Worm (Caenorhabditis elegans) whole organism, L4 larva: Measurements from ENCODE around the gene hipr-1.

Experiments
- F10B5.3 ChIP-seq: sonication (generic microtip); optimal IDR thresholded peaks from 2 replicates; lab custom pipeline; 2016; ENCODE audit warnings: mild to moderate bottlenecking, missing genetic modification characterization, missing compliant biosample characterization
- F37D6.2 ChIP-seq: sonication (generic microtip); optimal IDR thresholded peaks from 2 replicates; lab custom pipeline; 2016; ENCODE audit warnings: mild to moderate bottlenecking, missing genetic modification characterization, missing compliant biosample characterization
- F44E2.7 ChIP-seq: fragments of 200-800 bp; sonication (Bioruptor generic); IDR thresholded peaks from 2 replicates; pipeline ENCODE4 v2.1.2; 2022; ENCODE audit warnings: missing genetic modification characterization, missing compliant biosample characterization
- R02D3.7 ChIP-seq: fragments of 150-350 bp; sonication (generic microtip); optimal IDR thresholded peaks from 3 replicates; lab custom pipeline; 2014; ENCODE audit warnings: missing biosample characterization, missing genetic modification characterization
- Y48G9A.11 ChIP-seq: fragments of 200-800 bp; sonication (Bioruptor generic); IDR thresholded peaks from 2 replicates; pipeline ENCODE4 v1.3.6; 2022; ENCODE audit warnings: missing genetic modification reagents, missing genetic modification characterization, missing compliant biosample characterization
- ZK546.5 ChIP-seq, 2 experiments: sonication (generic microtip); optimal IDR thresholded peaks; 2 replicates each; lab custom pipeline; 2017; ENCODE audit warnings: missing biosample characterization in 2 of 2, missing genetic modification characterization in 2 of 2
- aly-2 ChIP-seq: sonication (generic microtip); optimal IDR thresholded peaks from 2 replicates; lab custom pipeline; 2018; ENCODE audit warnings: missing biosample characterization, missing genetic modification characterization
- ceh-28 ChIP-seq: fragments of 150-350 bp; optimal IDR thresholded peaks from 2 replicates; lab custom pipeline; 2014; ENCODE audit warnings: missing biosample characterization, missing genetic modification reagents, missing genetic modification characterization
- ceh-62 ChIP-seq: sonication (generic microtip); optimal IDR thresholded peaks from 2 replicates; lab custom pipeline; 2017; ENCODE audit warnings: missing biosample characterization, missing genetic modification characterization
- daf-16 ChIP-seq, 3 experiments: sonication (generic microtip); optimal IDR thresholded peaks; 2 replicates each; lab custom pipeline; 2016 to 2017; ENCODE audit warnings: missing genetic modification characterization in 3 of 3, missing genetic modification reagents in 3 of 3, mild to moderate bottlenecking in 2 of 3, missing compliant biosample characterization in 2 of 3, missing biosample characterization in 1 of 3, moderate library complexity in 1 of 3
- dmd-6 ChIP-seq: fragments of 200-800 bp; sonication (Bioruptor generic); IDR thresholded peaks from 2 replicates; pipeline ENCODE4 v1.3.6; 2022; ENCODE audit warnings: missing genetic modification reagents, missing genetic modification characterization, missing compliant biosample characterization
- dmd-9 ChIP-seq: fragments of 200-800 bp; sonication (Bioruptor generic); IDR thresholded peaks from 2 replicates; pipeline ENCODE4 v1.3.6; 2022; ENCODE audit warnings: missing genetic modification reagents, missing genetic modification characterization, missing compliant biosample characterization
- dve-1 ChIP-seq: sonication (generic microtip); optimal IDR thresholded peaks from 2 replicates; lab custom pipeline; 2017; ENCODE audit warnings: antibody characterized with exemption, mild to moderate bottlenecking, missing genetic modification characterization, missing compliant biosample characterization; ENCODE audit not compliant: insufficient read depth
- fkh-10 ChIP-seq: fragments of 150-350 bp; optimal IDR thresholded peaks from 2 replicates; lab custom pipeline; 2014; ENCODE audit warnings: missing biosample characterization, missing genetic modification reagents, missing genetic modification characterization
- hlh-11 ChIP-seq: fragments of 200-800 bp; sonication (Bioruptor generic); optimal IDR thresholded peaks from 2 replicates; lab custom pipeline; 2018; ENCODE audit warnings: mild to moderate bottlenecking, missing genetic modification characterization, missing compliant biosample characterization
- hlh-30 ChIP-seq: sonication (generic microtip); optimal IDR thresholded peaks from 2 replicates; lab custom pipeline; 2017; ENCODE audit warnings: antibody characterized with exemption, mild to moderate bottlenecking, missing genetic modification characterization, missing compliant biosample characterization; ENCODE audit not compliant: insufficient read depth
- lin-29 ChIP-seq: fragments of 200-800 bp; sonication (Bioruptor generic); IDR thresholded peaks from 2 replicates; pipeline ENCODE4 v1.3.6; 2022; ENCODE audit warnings: missing genetic modification reagents, missing genetic modification characterization, missing compliant biosample characterization
- lsy-2 ChIP-seq, 2 experiments: fragments of 150-350 bp in 1 of 2; sonication (generic microtip) in 1 of 2; optimal IDR thresholded peaks; 2 replicates each; lab custom pipeline; 2014 to 2017; ENCODE audit warnings: missing biosample characterization in 2 of 2, missing genetic modification characterization in 2 of 2
- mdl-1 ChIP-seq, 2 experiments: fragments of 150-350 bp in 1 of 2; sonication (generic microtip) in 1 of 2; optimal IDR thresholded peaks; 2 replicates each; lab custom pipeline; 2014 to 2017; ENCODE audit warnings: missing biosample characterization in 2 of 2, missing genetic modification characterization in 2 of 2
- mep-1 ChIP-seq: fragments of 150-350 bp; sonication (generic microtip); optimal IDR thresholded peaks from 3 replicates; lab custom pipeline; 2014; ENCODE audit warnings: missing biosample characterization, missing genetic modification characterization
- mxl-2 ChIP-seq: fragments of 200-800 bp; sonication (Bioruptor generic); conservative IDR thresholded peaks from 2 replicates; pipeline ENCODE4 v1.3.6; 2022; ENCODE audit warnings: missing genetic modification reagents, missing genetic modification characterization, missing compliant biosample characterization
- nhr-111 ChIP-seq: fragments of 200-800 bp; sonication (Bioruptor generic); optimal IDR thresholded peaks from 2 replicates; lab custom pipeline; 2018; ENCODE audit warnings: mild to moderate bottlenecking, missing genetic modification characterization, missing compliant biosample characterization
- nhr-237 ChIP-seq: sonication (generic microtip); optimal IDR thresholded peaks from 2 replicates; lab custom pipeline; 2017; ENCODE audit warnings: missing biosample characterization, missing genetic modification characterization
- nhr-25 ChIP-seq: sonication (generic microtip); optimal IDR thresholded peaks from 2 replicates; lab custom pipeline; 2017; ENCODE audit warnings: missing genetic modification characterization, mild to moderate bottlenecking, missing compliant biosample characterization, antibody characterized with exemption, moderate library complexity, borderline replicate concordance; ENCODE audit not compliant: insufficient read depth
- nhr-28 ChIP-seq: fragments of 150-350 bp; optimal IDR thresholded peaks from 2 replicates; lab custom pipeline; 2014; ENCODE audit warnings: missing biosample characterization, missing genetic modification characterization
- nhr-42 ChIP-seq: fragments of 200-800 bp; sonication (Bioruptor generic); IDR thresholded peaks from 2 replicates; pipeline ENCODE4 v1.3.6; 2022; ENCODE audit warnings: missing genetic modification characterization, missing compliant biosample characterization
- nhr-48 ChIP-seq: sonication (generic microtip); optimal IDR thresholded peaks from 2 replicates; lab custom pipeline; 2016; ENCODE audit warnings: mild to moderate bottlenecking, missing genetic modification characterization, missing compliant biosample characterization
- nhr-6 ChIP-seq: fragments of 150-350 bp; optimal IDR thresholded peaks from 2 replicates; lab custom pipeline; 2014; ENCODE audit warnings: missing biosample characterization, missing genetic modification characterization
- nhr-77 ChIP-seq: fragments of 150-350 bp; optimal IDR thresholded peaks from 2 replicates; lab custom pipeline; 2014; ENCODE audit warnings: missing biosample characterization, missing genetic modification characterization
- pha-4 ChIP-seq, 2 experiments: fragments of 150-350 bp in 1 of 2; fragments of 200-800 bp in 1 of 2; sonication (Bioruptor generic) in 1 of 2; IDR thresholded peaks in 1 of 2; optimal IDR thresholded peaks in 1 of 2; 2 replicates each; pipeline versions ENCODE4 v1.3.6 to Lab custom; 2014 to 2022; ENCODE audit warnings: missing genetic modification characterization in 2 of 2, missing genetic modification reagents in 2 of 2, missing biosample characterization in 1 of 2, missing compliant biosample characterization in 1 of 2
- php-3 ChIP-seq: fragments of 200-800 bp; sonication (Bioruptor generic); IDR thresholded peaks from 2 replicates; pipeline ENCODE4 v1.3.6; 2022; ENCODE audit warnings: missing genetic modification reagents, missing genetic modification characterization, missing compliant biosample characterization
- pqm-1 ChIP-seq: sonication (generic microtip); optimal IDR thresholded peaks from 2 replicates; lab custom pipeline; 2017; ENCODE audit warnings: missing biosample characterization, missing genetic modification characterization
- rbr-2 ChIP-seq: sonication (generic microtip); optimal IDR thresholded peaks from 2 replicates; lab custom pipeline; 2016; ENCODE audit warnings: missing genotype, missing genetic modification characterization, missing compliant biosample characterization
- set-16 ChIP-seq: fragments of 200-800 bp; sonication (Bioruptor generic); IDR thresholded peaks from 2 replicates; pipeline ENCODE4 v1.3.6; 2022; ENCODE audit warnings: missing genetic modification reagents, missing genetic modification characterization, missing compliant biosample characterization
- skn-1 ChIP-seq: fragments of 150-350 bp; optimal IDR thresholded peaks from 2 replicates; lab custom pipeline; 2014; ENCODE audit warnings: missing biosample characterization, missing genetic modification characterization
- unc-62 ChIP-seq, 3 experiments: fragments of 150-350 bp in 1 of 3; sonication (generic microtip); optimal IDR thresholded peaks in 2 of 3; peaks in 1 of 3; 1 replicate in 1 of 3; 2 replicates in 2 of 3; lab custom pipeline; 2014 to 2017; ENCODE audit warnings: missing biosample characterization in 3 of 3, missing genetic modification characterization in 3 of 3, missing genetic modification reagents in 3 of 3, missing genotype in 1 of 3
- zag-1 ChIP-seq: fragments of 150-350 bp; optimal IDR thresholded peaks from 2 replicates; lab custom pipeline; 2014; ENCODE audit warnings: missing biosample characterization, missing genetic modification characterization
- zfp-2 ChIP-seq: sonication (generic microtip); optimal IDR thresholded peaks from 2 replicates; lab custom pipeline; 2016; ENCODE audit warnings: mild to moderate bottlenecking, missing genetic modification characterization, missing compliant biosample characterization
- ztf-7 ChIP-seq: fragments of 150-350 bp; optimal IDR thresholded peaks from 2 replicates; lab custom pipeline; 2014; ENCODE audit warnings: missing biosample characterization, missing genetic modification characterization

The hipr-1 gene

DNA sequence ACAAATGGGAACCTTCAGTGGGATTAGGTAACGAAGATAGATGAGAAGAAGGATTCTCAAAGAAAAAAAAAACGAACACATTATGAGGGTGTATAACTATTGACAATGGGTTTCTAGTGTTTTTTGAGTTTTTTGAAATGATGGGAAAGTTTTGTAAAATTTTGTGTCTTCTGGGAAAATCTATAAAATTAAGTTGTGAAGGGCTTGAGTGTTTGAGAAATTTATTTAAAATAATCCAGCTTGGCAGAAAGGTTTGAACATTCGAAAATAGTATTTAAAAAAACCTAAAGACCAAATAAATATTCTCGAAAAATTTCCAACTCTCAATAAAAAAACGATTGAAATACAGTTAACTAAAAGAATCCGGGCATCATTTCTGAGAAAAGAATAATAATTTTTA is 25.2 kb downstream of the hipr-1 start:
- TF ChIP-seq dmd-9 (GFP tag; lab: Robert Waterston, UW) (no peak), nhr-111 (GFP tag; lab: Kevin White, UChicago) (no peak), unc-62 (GFP tag; optimal IDR thresholded peaks at IDR 0.05 in 1 of 2; lab: Kevin White, UChicago) (peak in 1 of 2 experiments; percentile 95), unc-62 (tag; optimal IDR thresholded peaks at IDR 0.05; lab: Kevin White, UChicago) (no peak), zfp-2 (tag; lab: Kevin White, UChicago) (no peak)

DNA sequence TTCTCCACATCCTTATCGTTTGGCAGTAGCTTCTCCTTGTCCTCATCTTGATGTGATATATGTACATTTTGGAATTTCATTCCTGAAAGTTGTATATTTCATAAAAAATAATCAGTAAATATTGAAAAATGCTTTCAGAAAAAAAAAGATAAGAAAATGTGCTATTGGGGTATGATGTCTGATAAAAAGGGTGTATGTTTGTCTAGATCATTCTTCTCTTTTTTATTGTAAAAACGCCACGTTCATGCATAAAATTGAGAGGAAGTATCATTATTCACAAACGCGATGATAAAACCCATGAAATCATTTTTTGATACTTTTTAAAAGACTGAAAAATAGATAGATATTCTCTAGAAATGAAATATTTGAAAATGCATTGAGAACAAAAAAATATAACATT is 28.6 kb downstream of the hipr-1 start:
- TF ChIP-seq fkh-10 (GFP tag; lab: Kevin White, UChicago) (no peak), ceh-62 (tag; lab: Kevin White, UChicago) (no peak), ZK546.5 (tag; optimal IDR thresholded peaks at IDR 0.05; lab: Kevin White, UChicago) (no peak), nhr-48 (tag; lab: Kevin White, UChicago) (peak; percentile 24), daf-16 (GFP tag; optimal IDR thresholded peaks at IDR 0.05; lab: Kevin White, UChicago) (no peak), daf-16 (tag; optimal IDR thresholded peaks at IDR 0.05; lab: Kevin White, UChicago) (peak; percentile 67), rbr-2 (tag; lab: Kevin White, UChicago) (no peak), mep-1 (tag; lab: Kevin White, UChicago) (peak; percentile 37), skn-1 (tag; lab: Kevin White, UChicago) (no peak), R02D3.7 (no peak), lin-29 (GFP tag; lab: Robert Waterston, UW) (no peak), zag-1 (tag; lab: Kevin White, UChicago) (no peak), dmd-6 (GFP tag; lab: Robert Waterston, UW) (peak; percentile 71), ceh-28 (tag; lab: Kevin White, UChicago) (no peak), nhr-6 (tag; lab: Kevin White, UChicago) (peak; percentile 11), nhr-25 (tag; lab: Kevin White, UChicago) (no peak), pqm-1 (tag; lab: Kevin White, UChicago) (peak; percentile 92), zfp-2 (tag; lab: Kevin White, UChicago) (no peak), F44E2.7 (GFP tag; lab: Robert Waterston, UW) (no peak), Y48G9A.11 (GFP tag; lab: Robert Waterston, UW) (no peak), nhr-42 (GFP tag; lab: Robert Waterston, UW) (no peak), mxl-2 (GFP tag; lab: Robert Waterston, UW) (no peak), hlh-11 (tag; lab: Kevin White, UChicago) (peak; percentile 78), lsy-2 (tag; optimal IDR thresholded peaks at IDR 0.05; lab: Kevin White, UChicago) (peak in 1 of 2 experiments; percentile 29), pha-4 (GFP tag; IDR thresholded peaks at IDR 0.05; lab: Robert Waterston, UW) (no peak), pha-4 (tag; optimal IDR thresholded peaks at IDR 0.05; lab: Kevin White, UChicago) (no peak), F10B5.3 (tag; lab: Kevin White, UChicago) (no peak), dve-1 (tag; lab: Kevin White, UChicago) (peak; percentile 83), ztf-7 (no peak), nhr-237 (tag; lab: Kevin White, UChicago) (no peak), F37D6.2 (tag; lab: Kevin White, UChicago) (no peak), nhr-28 (tag; lab: Kevin White, UChicago) (peak; percentile 70), mdl-1 (tag; optimal IDR thresholded peaks at IDR 0.05; lab: Kevin White, UChicago) (peak in 1 of 2 experiments; percentile 43), aly-2 (tag; lab: Kevin White, UChicago) (no peak), nhr-77 (tag; lab: Kevin White, UChicago) (peak; percentile 48), set-16 (GFP tag; lab: Robert Waterston, UW) (no peak), php-3 (GFP tag; lab: Robert Waterston, UW) (peak; percentile 93), hlh-30 (peak; percentile 2)
